Worm (Caenorhabditis elegans): ENCODE measurements around the gene F54A3.5.

DNA sequence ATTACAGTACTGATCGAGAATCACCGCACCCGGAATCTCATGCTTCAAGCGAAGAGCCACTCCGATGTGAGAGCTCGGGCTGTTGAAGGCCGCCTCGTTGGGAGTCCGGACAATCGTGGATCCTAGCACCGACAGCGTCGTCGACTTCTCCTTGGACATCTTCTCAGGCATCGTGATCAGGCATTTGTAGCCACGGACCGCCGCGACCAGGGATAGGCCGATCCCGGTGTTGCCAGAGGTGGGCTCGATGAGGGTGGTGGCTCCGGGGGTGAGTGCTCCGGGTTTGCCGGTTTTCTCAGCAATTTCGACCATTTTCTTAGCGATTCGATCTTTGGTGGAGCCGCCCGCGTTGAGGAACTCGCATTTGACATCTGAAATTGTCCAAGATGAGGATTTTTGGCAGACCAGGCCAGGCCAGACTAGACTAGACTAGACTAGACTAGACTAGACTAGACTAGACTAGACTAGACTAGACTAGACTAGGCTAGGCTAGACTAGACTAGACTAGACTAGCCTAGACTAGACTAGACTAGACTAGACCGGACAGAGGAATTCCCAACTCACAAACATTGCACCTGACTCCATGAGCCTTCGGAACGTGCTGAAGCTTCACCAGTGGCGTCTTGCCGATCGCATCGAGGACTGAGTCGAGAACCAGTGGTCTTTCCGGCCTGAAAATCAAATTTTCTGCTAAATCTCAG is 4.2 kb downstream of the F54A3.5 start:
- TF ChIP-seq unc-39 (tag; optimal IDR thresholded peaks at IDR 0.05) (no peak), hlh-1 (tag; optimal IDR thresholded peaks at IDR 0.05) (no peak), nhr-28 (tag; optimal IDR thresholded peaks at IDR 0.05) (no peak), pha-4 (tag; optimal IDR thresholded peaks at IDR 0.05) (no peak), drap-1 (GFP tag; optimal IDR thresholded peaks at IDR 0.05) (no peak), lsy-2 (tag; optimal IDR thresholded peaks at IDR 0.05) (no peak), nhr-237 (tag; optimal IDR thresholded peaks at IDR 0.05) (no peak), nhr-76 (tag; optimal IDR thresholded peaks at IDR 0.05) (no peak)

Measured in whole organism, mixed stage, embryonic.